Fruit fly (Drosophila melanogaster) whole organism, embryonic: ENCODE results near the gene Mst36Fb.

Experiments used
- Abd-B ChIP-seq: fragments of 200-800 bp; sonication (Bioruptor generic); optimal IDR thresholded peaks from 2 replicates; lab custom pipeline; 2018; ENCODE audit warnings: missing biosample characterization, mild to moderate bottlenecking, missing genetic modification characterization, moderate library complexity
- Atf-2 ChIP-seq: fragments of 200-800 bp; sonication (Bioruptor generic); optimal IDR thresholded peaks from 2 replicates; lab custom pipeline; 2016; ENCODE audit warnings: missing biosample characterization, missing genetic modification characterization
- Atf3 ChIP-seq: fragments of 200-800 bp; sonication (Bioruptor generic); optimal IDR thresholded peaks from 3 replicates; lab custom pipeline; 2016; ENCODE audit warnings: missing biosample characterization, missing genetic modification characterization
- CG11695 ChIP-seq: fragments of 200-800 bp; sonication (Bioruptor generic); IDR thresholded peaks from 3 replicates; pipeline ENCODE4 v1.3.6; 2022; ENCODE audit warnings: missing biosample characterization, missing genetic modification characterization
- CG13123 ChIP-seq: fragments of 200-800 bp; sonication (Bioruptor generic); optimal IDR thresholded peaks from 2 replicates; lab custom pipeline; 2016; ENCODE audit warnings: missing biosample characterization, missing genetic modification characterization
- CG15269 ChIP-seq: fragments of 200-800 bp; sonication (Bioruptor generic); optimal IDR thresholded peaks from 2 replicates; lab custom pipeline; 2018; ENCODE audit warnings: missing biosample characterization, mild to moderate bottlenecking, missing genetic modification characterization, moderate library complexity
- CG17568 ChIP-seq: fragments of 200-800 bp; sonication (Bioruptor generic); optimal IDR thresholded peaks from 2 replicates; lab custom pipeline; 2018; ENCODE audit warnings: missing biosample characterization, mild to moderate bottlenecking, missing genetic modification characterization, moderate library complexity
- CG17912 ChIP-seq: fragments of 200-800 bp; sonication (Bioruptor generic); optimal IDR thresholded peaks from 2 replicates; lab custom pipeline; 2018; ENCODE audit warnings: missing biosample characterization, mild to moderate bottlenecking, missing genetic modification characterization
- CG18262 ChIP-seq: fragments of 200-800 bp; optimal IDR thresholded peaks from 3 replicates; lab custom pipeline; 2019; ENCODE audit warnings: missing biosample characterization, mild to moderate bottlenecking, missing genetic modification characterization, moderate library complexity
- CG2199 ChIP-seq: fragments of 200-800 bp; sonication (Bioruptor generic); IDR thresholded peaks from 3 replicates; pipeline ENCODE4 v1.3.6; 2022; ENCODE audit warnings: missing biosample characterization, missing genetic modification characterization
- CG31365 ChIP-seq: fragments of 200-800 bp; sonication (Bioruptor generic); optimal IDR thresholded peaks from 2 replicates; lab custom pipeline; 2018; ENCODE audit warnings: missing biosample characterization, mild to moderate bottlenecking, missing genetic modification characterization
- CG3163 ChIP-seq: fragments of 200-800 bp; sonication (Bioruptor generic); optimal IDR thresholded peaks from 3 replicates; lab custom pipeline; 2016; ENCODE audit warnings: missing biosample characterization, missing genetic modification characterization
- CG4282 ChIP-seq: fragments of 200-800 bp; sonication (Bioruptor generic); optimal IDR thresholded peaks from 2 replicates; lab custom pipeline; 2016; ENCODE audit warnings: missing biosample characterization, missing genetic modification characterization
- CG4820 ChIP-seq: fragments of 200-800 bp; sonication (Bioruptor generic); optimal IDR thresholded peaks from 3 replicates; lab custom pipeline; 2016; ENCODE audit warnings: missing biosample characterization, missing genetic modification characterization
- CG4854 ChIP-seq: fragments of 200-800 bp; sonication (Bioruptor generic); optimal IDR thresholded peaks from 2 replicates; lab custom pipeline; 2016; ENCODE audit warnings: missing biosample characterization, missing genetic modification characterization, inconsistent platforms
- CG5953 ChIP-seq: fragments of 200-800 bp; sonication (Bioruptor generic); IDR thresholded peaks from 2 replicates; pipeline ENCODE4 v1.3.6; 2022; ENCODE audit warnings: missing biosample characterization, missing genetic modification characterization
- CG8478 ChIP-seq: fragments of >200 bp; optimal IDR thresholded peaks from 2 replicates; lab custom pipeline; 2018
- Chrac-16 ChIP-seq: fragments of 200-800 bp; sonication (Bioruptor generic); optimal IDR thresholded peaks from 3 replicates; lab custom pipeline; 2016; ENCODE audit warnings: missing biosample characterization, missing genetic modification characterization
- Dip3 ChIP-seq: fragments of 200-800 bp; sonication (Bioruptor generic); optimal IDR thresholded peaks from 3 replicates; lab custom pipeline; 2016; ENCODE audit warnings: missing biosample characterization, missing genetic modification characterization
- Dp ChIP-seq: fragments of 200-800 bp; sonication (Bioruptor generic); optimal IDR thresholded peaks from 2 replicates; lab custom pipeline; 2018; ENCODE audit warnings: missing biosample characterization, mild to moderate bottlenecking, missing genetic modification characterization, moderate library complexity
- Fer3 ChIP-seq: fragments of 200-800 bp; sonication (Bioruptor generic); optimal IDR thresholded peaks from 2 replicates; lab custom pipeline; 2018; ENCODE audit warnings: missing biosample characterization, mild to moderate bottlenecking, missing genetic modification characterization, moderate library complexity
- HLH3B ChIP-seq: fragments of 200-800 bp; sonication (Bioruptor generic); IDR thresholded peaks from 2 replicates; pipeline ENCODE4 v1.3.6; 2022; ENCODE audit warnings: missing biosample characterization, missing genetic modification characterization
- Hr39 ChIP-seq: fragments of >200 bp; optimal IDR thresholded peaks from 2 replicates; lab custom pipeline; 2017
- Nf-YB ChIP-seq: fragments of 200-800 bp; sonication (Bioruptor generic); optimal IDR thresholded peaks from 3 replicates; lab custom pipeline; 2019; ENCODE audit warnings: missing biosample characterization, mild to moderate bottlenecking, missing genetic modification characterization, moderate library complexity
- Scr ChIP-seq: fragments of 200-800 bp; sonication (Bioruptor generic); IDR thresholded peaks from 2 replicates; pipeline ENCODE4 v1.3.6; 2022; ENCODE audit warnings: missing biosample characterization, missing genetic modification characterization; ENCODE audit not compliant: partially characterized antibody
- Six4 ChIP-seq: fragments of 200-800 bp; sonication (Bioruptor generic); optimal IDR thresholded peaks from 2 replicates; lab custom pipeline; 2016; ENCODE audit warnings: missing biosample characterization, missing genetic modification characterization
- Vsx1 ChIP-seq: fragments of 200-800 bp; sonication (Bioruptor generic); optimal IDR thresholded peaks from 2 replicates; lab custom pipeline; 2017; ENCODE audit warnings: missing biosample characterization, mild to moderate bottlenecking, missing genetic modification characterization, missing genetic modification reagents
- YL-1 ChIP-seq: fragments of 200-800 bp; sonication (Bioruptor generic); optimal IDR thresholded peaks from 3 replicates; lab custom pipeline; 2017; ENCODE audit warnings: missing biosample characterization, mild to moderate bottlenecking, missing genetic modification characterization
- al ChIP-seq: fragments of 200-800 bp; sonication (Bioruptor generic); IDR thresholded peaks from 2 replicates; pipeline ENCODE4 v1.3.6; 2022; ENCODE audit warnings: missing biosample characterization, missing genetic modification characterization
- ash1 ChIP-seq: fragments of 200-800 bp; sonication (Bioruptor generic); optimal IDR thresholded peaks from 2 replicates; lab custom pipeline; 2018; ENCODE audit warnings: missing biosample characterization, mild to moderate bottlenecking, missing genetic modification characterization
- cad ChIP-seq: fragments of >200 bp; optimal IDR thresholded peaks from 2 replicates; lab custom pipeline; 2017; ENCODE audit warnings: missing biosample characterization, missing genetic modification characterization
- chif ChIP-seq, 2 experiments: fragments of 200-800 bp; sonication (Bioruptor generic); optimal IDR thresholded peaks; 3 replicates each; lab custom pipeline; 2016; ENCODE audit warnings: missing biosample characterization in 2 of 2, missing genetic modification characterization in 2 of 2
- chm ChIP-seq: fragments of 200-800 bp; sonication (Bioruptor generic); IDR thresholded peaks from 2 replicates; pipeline ENCODE4 v1.3.6; 2022; ENCODE audit warnings: missing biosample characterization, missing genetic modification characterization
- corto ChIP-seq: fragments of 200-800 bp; sonication (Bioruptor generic); optimal IDR thresholded peaks from 2 replicates; lab custom pipeline; 2016; ENCODE audit warnings: missing biosample characterization, mild to moderate bottlenecking, missing genetic modification characterization, moderate library complexity
- croc ChIP-seq: fragments of 200-800 bp; sonication (Bioruptor generic); conservative IDR thresholded peaks from 3 replicates; pipeline ENCODE4 v1.3.6; 2022; ENCODE audit warnings: missing biosample characterization, missing genetic modification characterization
- crol ChIP-seq: fragments of 200-800 bp; sonication (Bioruptor generic); IDR thresholded peaks from 2 replicates; pipeline ENCODE4 v1.3.6; 2022; ENCODE audit warnings: missing biosample characterization, missing genetic modification characterization
- dimm ChIP-seq: fragments of 200-800 bp; sonication (Bioruptor generic); IDR thresholded peaks from 2 replicates; pipeline ENCODE4 v1.3.6; 2022; ENCODE audit warnings: missing biosample characterization, missing genetic modification characterization
- fd3F ChIP-seq: fragments of 200-800 bp; sonication (Bioruptor generic); optimal IDR thresholded peaks from 2 replicates; lab custom pipeline; 2018; ENCODE audit warnings: missing biosample characterization, mild to moderate bottlenecking, missing genetic modification characterization, moderate library complexity
- ham ChIP-seq: fragments of 200-800 bp; sonication (Bioruptor generic); IDR thresholded peaks from 2 replicates; pipeline ENCODE4 v1.3.6; 2022; ENCODE audit warnings: missing biosample characterization, missing genetic modification characterization
- kni ChIP-seq: fragments of 200-800 bp; sonication (Bioruptor generic); optimal IDR thresholded peaks from 3 replicates; lab custom pipeline; 2017; ENCODE audit warnings: mild to moderate bottlenecking, missing biosample characterization, missing genetic modification reagents, missing genetic modification characterization
- lov ChIP-seq, 2 experiments: fragments of 200-800 bp in 1 of 2; fragments of >200 bp in 1 of 2; sonication (Bioruptor generic) in 1 of 2; IDR thresholded peaks in 1 of 2; optimal IDR thresholded peaks in 1 of 2; 2 replicates in 1 of 2; 3 replicates in 1 of 2; pipeline versions ENCODE4 v1.3.6 to Lab custom; 2017 to 2022; ENCODE audit warnings: missing biosample characterization in 1 of 2, missing genetic modification characterization in 1 of 2
- pita ChIP-seq: fragments of 200-800 bp; sonication (Bioruptor generic); optimal IDR thresholded peaks from 2 replicates; lab custom pipeline; 2017; ENCODE audit warnings: missing biosample characterization, mild to moderate bottlenecking, missing genetic modification characterization
- pnt ChIP-seq: fragments of 200-800 bp; sonication (Bioruptor generic); optimal IDR thresholded peaks from 3 replicates; lab custom pipeline; 2016; ENCODE audit warnings: missing biosample characterization, missing genetic modification characterization
- prd ChIP-seq, 3 experiments: fragments of >200 bp in 2 of 3; fragments of 200-800 bp in 1 of 3; sonication (Bioruptor generic) in 1 of 3; optimal IDR thresholded peaks in 2 of 3; IDR thresholded peaks in 1 of 3; 2 replicates in 2 of 3; 3 replicates in 1 of 3; pipeline versions ENCODE4 v1.3.6 to Lab custom; 2017 to 2022; ENCODE audit warnings: missing biosample characterization in 1 of 3, missing genetic modification characterization in 1 of 3
- repo ChIP-seq: fragments of 200-800 bp; sonication (Bioruptor generic); optimal IDR thresholded peaks from 2 replicates; lab custom pipeline; 2016; ENCODE audit warnings: missing biosample characterization, missing genetic modification characterization
- salm ChIP-seq: fragments of 200-800 bp; sonication (Bioruptor generic); optimal IDR thresholded peaks from 2 replicates; lab custom pipeline; 2018; ENCODE audit warnings: missing biosample characterization, mild to moderate bottlenecking, missing genetic modification characterization
- sens-2 ChIP-seq: fragments of 200-800 bp; sonication (Bioruptor generic); IDR thresholded peaks from 2 replicates; pipeline ENCODE4 v1.3.6; 2022; ENCODE audit warnings: missing biosample characterization, missing genetic modification characterization
- slou ChIP-seq: fragments of 200-800 bp; sonication (Bioruptor generic); optimal IDR thresholded peaks from 3 replicates; lab custom pipeline; 2016; ENCODE audit warnings: missing biosample characterization, missing genetic modification characterization
- tio ChIP-seq: fragments of 200-800 bp; sonication (Bioruptor generic); optimal IDR thresholded peaks from 2 replicates; lab custom pipeline; 2017; ENCODE audit warnings: missing biosample characterization, missing genetic modification characterization, inconsistent platforms
- tx ChIP-seq: fragments of 200-800 bp; sonication (Bioruptor generic); optimal IDR thresholded peaks from 2 replicates; lab custom pipeline; 2016; ENCODE audit warnings: missing biosample characterization, missing genetic modification characterization
- usp ChIP-seq: fragments of >200 bp; optimal IDR thresholded peaks from 2 replicates; lab custom pipeline; 2017; ENCODE audit warnings: missing biosample characterization, missing genetic modification characterization

Mst36Fb gene

DNA sequence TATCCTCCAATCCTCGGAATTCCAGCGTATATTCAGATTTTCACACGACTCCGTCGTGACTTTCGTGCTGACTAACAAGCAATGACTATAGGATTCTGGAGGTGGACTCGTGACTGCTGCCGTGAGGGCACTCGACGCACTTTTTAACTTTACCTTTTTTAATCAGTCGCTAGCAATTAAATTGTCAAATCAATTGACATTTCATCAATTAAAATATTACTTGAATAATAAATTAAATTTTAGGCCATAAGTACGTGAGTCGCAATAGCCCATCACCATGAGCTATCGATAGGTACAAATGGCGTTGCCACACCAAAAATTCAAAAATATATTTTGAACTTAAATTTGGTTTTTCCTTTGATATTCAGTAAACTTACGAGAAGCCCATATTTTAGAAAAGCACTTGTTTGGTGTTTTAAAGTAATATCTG lies 30.7 kb upstream of the Mst36Fb start, which contains the start of gene Jwa (continued):
- peak; percentile 94 for TF ChIP-seq HLH3B (GFP tag; lab: Robert Waterston, UW)
- TF ChIP-seq CG4282 (GFP tag; lab: Kevin White, UChicago): peak; percentile 82
- peak; percentile 91 for TF ChIP-seq pnt (GFP tag; lab: Kevin White, UChicago)
- no peak for TF ChIP-seq ash1
- TF ChIP-seq CG8478 (lab: Kevin White, UChicago): no peak
- peak; percentile 95 for TF ChIP-seq tio
- TF ChIP-seq dimm (GFP tag; lab: Robert Waterston, UW): peak; percentile 85
- peak; percentile 80 for TF ChIP-seq Nf-YB (GFP tag; lab: Kevin White, UChicago)
- TF ChIP-seq Scr (GFP tag; lab: Robert Waterston, UW): peak; percentile 99
- TF ChIP-seq Hr39 (lab: Kevin White, UChicago): no peak
- no peak for TF ChIP-seq pita (GFP tag; lab: Kevin White, UChicago)
- TF ChIP-seq Dip3 (GFP tag; lab: Kevin White, UChicago): peak; percentile 94
- peak; percentile 91 for TF ChIP-seq chm (GFP tag; lab: Robert Waterston, UW)
- TF ChIP-seq Dp: peak; percentile 83
- peak; percentile 88 for TF ChIP-seq salm (tag; lab: Kevin White, UChicago)
- peak; percentile 91 for TF ChIP-seq CG17568 (GFP tag; lab: Kevin White, UChicago)
- peak; percentile 94 for TF ChIP-seq Abd-B
- peak; percentile 99 for TF ChIP-seq Chrac-16 (GFP tag; lab: Kevin White, UChicago)
- peak; percentile 80 for TF ChIP-seq Fer3 (tag; lab: Kevin White, UChicago)
- TF ChIP-seq CG11695 (GFP tag; lab: Robert Waterston, UW): peak; percentile 90
- TF ChIP-seq repo (GFP tag; lab: Kevin White, UChicago): peak; percentile 84
- peak; percentile 86 for TF ChIP-seq sens-2
- no peak for TF ChIP-seq lov (optimal IDR thresholded peaks at IDR 0.05; lab: Kevin White, UChicago)
- peak; percentile 83; the same call in 2 of the 3 replicates for TF ChIP-seq lov (GFP tag; IDR thresholded peaks at IDR 0.05; lab: Robert Waterston, UW)
- no peak for TF ChIP-seq cad (GFP tag; lab: Kevin White, UChicago)
- peak; percentile 64 for TF ChIP-seq YL-1 (GFP tag; lab: Kevin White, UChicago)
- peak; percentile 81 for TF ChIP-seq CG15269 (tag; lab: Kevin White, UChicago)
- peak; percentile 95 for TF ChIP-seq CG5953
- TF ChIP-seq tx: peak; percentile 95
- peak; percentile 81 for TF ChIP-seq CG18262
- peak; percentile 87 for TF ChIP-seq croc
- TF ChIP-seq Vsx1 (GFP tag; lab: Kevin White, UChicago): peak; percentile 81
- TF ChIP-seq crol (GFP tag; lab: Robert Waterston, UW): peak; percentile 43
- TF ChIP-seq Six4: peak; percentile 89
- peak; percentile 30 for TF ChIP-seq kni (GFP tag; lab: Kevin White, UChicago)
- TF ChIP-seq prd (optimal IDR thresholded peaks at IDR 0.05; lab: Kevin White, UChicago): no peak
- TF ChIP-seq prd (GFP tag; IDR thresholded peaks at IDR 0.05; lab: Robert Waterston, UW): peak; percentile 95
- TF ChIP-seq CG2199 (GFP tag; lab: Robert Waterston, UW): no peak
- peak; percentile 86 for TF ChIP-seq CG13123 (GFP tag; lab: Kevin White, UChicago)
- TF ChIP-seq slou (GFP tag; lab: Kevin White, UChicago): peak; percentile 93
- TF ChIP-seq CG17912: peak; percentile 46
- TF ChIP-seq Atf3: peak; percentile 92
- peak; percentile 90 for TF ChIP-seq Atf-2
- TF ChIP-seq CG4820 (GFP tag; lab: Kevin White, UChicago): peak; percentile 74
- peak; percentile 96 for TF ChIP-seq al (GFP tag; lab: Robert Waterston, UW)
- TF ChIP-seq chif (GFP tag; optimal IDR thresholded peaks at IDR 0.05; lab: Kevin White, UChicago): peak; percentile 94
- peak; percentile 77 for TF ChIP-seq fd3F
- TF ChIP-seq corto (GFP tag; lab: Kevin White, UChicago): peak; percentile 22
- TF ChIP-seq CG4854 (GFP tag; lab: Kevin White, UChicago): peak; percentile 80
- TF ChIP-seq CG31365: no peak
- no peak for TF ChIP-seq usp (GFP tag; lab: Kevin White, UChicago)
- TF ChIP-seq CG3163: peak; percentile 78
- peak; percentile 88 for TF ChIP-seq ham (GFP tag; lab: Robert Waterston, UW)
